Fruit fly (Drosophila melanogaster): ENCODE results near the gene RpS20.

- TF ChIP-seq psq (optimal IDR thresholded peaks at IDR 0.05) (no peak), usp (GFP tag; optimal IDR thresholded peaks at IDR 0.05) (no peak), CG8478 (optimal IDR thresholded peaks at IDR 0.05) (no peak), Dll (optimal IDR thresholded peaks at IDR 0.05) (no peak)
Measured at dm6 chr3R:20841840-20842239, 19.9 kb downstream of the RpS20 start, which contains the start of gene CG15695.
